Fruit fly (Drosophila melanogaster): Measurements from ENCODE around the gene Nedd8.

Gene Nedd8

DNA sequence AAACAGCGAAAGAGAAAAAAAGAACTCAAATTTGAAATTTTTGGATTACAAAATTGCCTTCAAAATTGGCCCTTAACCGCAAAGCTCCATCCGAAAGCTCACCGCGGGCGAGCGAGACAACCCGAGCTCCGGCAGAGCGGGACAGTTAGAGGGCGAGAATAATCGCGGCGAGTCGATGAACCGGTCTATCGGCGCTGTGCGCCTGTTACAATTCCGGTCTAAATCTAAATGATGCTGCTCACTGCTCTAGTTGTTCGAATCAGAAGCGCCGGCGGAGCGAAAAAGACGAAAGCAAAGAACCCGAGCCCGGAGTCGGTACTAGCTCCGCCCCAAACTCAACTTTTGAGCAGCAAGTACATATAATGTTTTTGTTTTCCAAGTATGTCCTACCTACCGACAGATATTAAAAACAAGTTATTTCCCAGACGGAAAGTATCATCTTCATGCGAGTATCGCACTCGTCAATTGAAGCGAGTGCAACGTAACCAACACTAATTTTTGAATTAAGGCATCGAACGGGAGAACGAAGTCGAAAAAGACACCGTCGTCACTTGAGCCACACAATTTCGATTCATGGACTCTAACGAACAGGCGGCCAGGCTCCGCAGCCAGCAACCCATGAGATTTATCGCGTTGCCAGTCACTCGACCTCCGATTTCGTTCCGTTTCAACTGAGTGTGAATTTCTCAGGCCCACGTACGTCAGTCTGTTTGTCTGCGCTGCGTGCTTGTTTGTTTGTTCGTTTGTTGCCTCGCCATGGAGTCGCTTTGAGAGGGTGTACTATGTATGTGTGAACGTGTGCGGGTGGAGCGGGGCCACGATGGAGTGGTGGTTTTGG lies 7.2 kb downstream of the Nedd8 start (continued):
- TF ChIP-seq NC2β (GFP tag; optimal IDR thresholded peaks at IDR 0.05): no peak
- no peak for TF ChIP-seq CG18476 (GFP tag; optimal IDR thresholded peaks at IDR 0.05)
- no peak for TF ChIP-seq chm (GFP tag; IDR thresholded peaks at IDR 0.05)
- TF ChIP-seq CG12236 (GFP tag; optimal IDR thresholded peaks at IDR 0.05): no peak
- no peak for TF ChIP-seq CG17328 (GFP tag; IDR thresholded peaks at IDR 0.05)
- no peak for TF ChIP-seq CG4360 (GFP tag; IDR thresholded peaks at IDR 0.05)
- no peak for TF ChIP-seq ap (GFP tag; IDR thresholded peaks at IDR 0.05)
- TF ChIP-seq CG5245 (GFP tag; optimal IDR thresholded peaks at IDR 0.05): no peak
- peak; percentile 28 for TF ChIP-seq CG1603 (tag; optimal IDR thresholded peaks at IDR 0.05)
- TF ChIP-seq Abd-B (GFP tag; optimal IDR thresholded peaks at IDR 0.05): no peak
- TF ChIP-seq stwl (tag; optimal IDR thresholded peaks at IDR 0.05): peak; percentile 19
- TF ChIP-seq CG4854 (GFP tag; optimal IDR thresholded peaks at IDR 0.05): no peak
- TF ChIP-seq CG30403 (GFP tag; optimal IDR thresholded peaks at IDR 0.05): no peak
- no peak for TF ChIP-seq dysf (GFP tag; IDR thresholded peaks at IDR 0.05)
- no peak for TF ChIP-seq ase (GFP tag; IDR thresholded peaks at IDR 0.05)
- TF ChIP-seq CoRest (tag; optimal IDR thresholded peaks at IDR 0.05): peak; percentile 52
- TF ChIP-seq CG6813 (GFP tag; optimal IDR thresholded peaks at IDR 0.05): peak; percentile 21
- TF ChIP-seq ken (GFP tag; IDR thresholded peaks at IDR 0.05): no peak
- TF ChIP-seq slp2 (GFP tag; optimal IDR thresholded peaks at IDR 0.05): no peak
- no peak for TF ChIP-seq sc (optimal IDR thresholded peaks at IDR 0.05)
- no peak for TF ChIP-seq sc (GFP tag; optimal IDR thresholded peaks at IDR 0.05)
- no peak for TF ChIP-seq Meics (GFP tag; optimal IDR thresholded peaks at IDR 0.05)
- TF ChIP-seq CG17568 (GFP tag; optimal IDR thresholded peaks at IDR 0.05): peak; percentile 14
- TF ChIP-seq ac (GFP tag; optimal IDR thresholded peaks at IDR 0.05): no peak
- no peak for TF ChIP-seq croc (GFP tag; conservative IDR thresholded peaks at IDR 0.05)
- TF ChIP-seq Sin3A (optimal IDR thresholded peaks at IDR 0.05): peak; percentile 36
- no peak for TF ChIP-seq ato (GFP tag; IDR thresholded peaks at IDR 0.05; ENCODE audit: partially characterized antibody)
- peak; percentile 84 for TF ChIP-seq Med (GFP tag)
- no peak for TF ChIP-seq inv (GFP tag; IDR thresholded peaks at IDR 0.05; ENCODE audit: partially characterized antibody)
- no peak for TF ChIP-seq tx (GFP tag; optimal IDR thresholded peaks at IDR 0.05)
- TF ChIP-seq ab (GFP tag; optimal IDR thresholded peaks at IDR 0.05): peak; percentile 23
- TF ChIP-seq Optix (GFP tag; IDR thresholded peaks at IDR 0.05): no peak
- TF ChIP-seq Pdp1 (GFP tag; optimal IDR thresholded peaks at IDR 0.05): peak in 1 of 2 experiments; percentile 8
- no peak for TF ChIP-seq CHES-1-like (GFP tag; optimal IDR thresholded peaks at IDR 0.05)
- TF ChIP-seq CG12071 (GFP tag; optimal IDR thresholded peaks at IDR 0.05): no peak
- TF ChIP-seq Aef1 (GFP tag; IDR thresholded peaks at IDR 0.05): no peak
- peak in 1 of 2 experiments; percentile 48 for TF ChIP-seq tll (GFP tag; optimal IDR thresholded peaks at IDR 0.05)
- no peak for TF ChIP-seq CG3163 (GFP tag; optimal IDR thresholded peaks at IDR 0.05)
- no peak for TF ChIP-seq pita (GFP tag; optimal IDR thresholded peaks at IDR 0.05)
- no peak for TF ChIP-seq Tbp (GFP tag; optimal IDR thresholded peaks at IDR 0.05)
- peak; percentile 77 for TF ChIP-seq HmgD (GFP tag; optimal IDR thresholded peaks at IDR 0.05)
- TF ChIP-seq CG4328 (GFP tag; optimal IDR thresholded peaks at IDR 0.05): peak; percentile 8
- TF ChIP-seq Poxn (GFP tag; IDR thresholded peaks at IDR 0.05): no peak
- no peak for TF ChIP-seq Bgb (GFP tag; IDR thresholded peaks at IDR 0.05; ENCODE audit: partially characterized antibody)
- no peak for TF ChIP-seq bab2 (GFP tag; optimal IDR thresholded peaks at IDR 0.05)
- no peak for TF ChIP-seq NC2α (GFP tag; optimal IDR thresholded peaks at IDR 0.05)
- no peak for TF ChIP-seq CG17186 (GFP tag; optimal IDR thresholded peaks at IDR 0.05)
- no peak for TF ChIP-seq en (GFP tag; optimal IDR thresholded peaks at IDR 0.05)
- peak in 1 of 3 experiments; percentile 27 for TF ChIP-seq Stat92E (GFP tag; optimal IDR thresholded peaks at IDR 0.05)
- TF ChIP-seq insv (GFP tag; optimal IDR thresholded peaks at IDR 0.05): peak in 1 of 2 experiments; percentile 75

All from whole organism, embryonic.